Worm (Caenorhabditis elegans) whole organism, L4/young adult: ENCODE measurements around the gene Y105C5B.15.
A peak's percentile ranks its signal among the peaks of the same experiment; 100 is the strongest.

Experiments used
- W03F9.2 ChIP-seq: fragments of 150-350 bp; optimal IDR thresholded peaks from 2 replicates; lab custom pipeline; 2014; ENCODE audit warnings: missing biosample characterization, missing genetic modification characterization
- dao-5 ChIP-seq: sonication (generic microtip); optimal IDR thresholded peaks from 2 replicates; lab custom pipeline; 2016; ENCODE audit warnings: missing genotype, missing genetic modification characterization, moderate library complexity, missing compliant biosample characterization
- him-1 ChIP-seq: sonication (generic microtip); optimal IDR thresholded peaks from 2 replicates; lab custom pipeline; 2016; ENCODE audit warnings: missing genotype, missing genetic modification reagents, missing genetic modification characterization, missing compliant biosample characterization

DNA sequence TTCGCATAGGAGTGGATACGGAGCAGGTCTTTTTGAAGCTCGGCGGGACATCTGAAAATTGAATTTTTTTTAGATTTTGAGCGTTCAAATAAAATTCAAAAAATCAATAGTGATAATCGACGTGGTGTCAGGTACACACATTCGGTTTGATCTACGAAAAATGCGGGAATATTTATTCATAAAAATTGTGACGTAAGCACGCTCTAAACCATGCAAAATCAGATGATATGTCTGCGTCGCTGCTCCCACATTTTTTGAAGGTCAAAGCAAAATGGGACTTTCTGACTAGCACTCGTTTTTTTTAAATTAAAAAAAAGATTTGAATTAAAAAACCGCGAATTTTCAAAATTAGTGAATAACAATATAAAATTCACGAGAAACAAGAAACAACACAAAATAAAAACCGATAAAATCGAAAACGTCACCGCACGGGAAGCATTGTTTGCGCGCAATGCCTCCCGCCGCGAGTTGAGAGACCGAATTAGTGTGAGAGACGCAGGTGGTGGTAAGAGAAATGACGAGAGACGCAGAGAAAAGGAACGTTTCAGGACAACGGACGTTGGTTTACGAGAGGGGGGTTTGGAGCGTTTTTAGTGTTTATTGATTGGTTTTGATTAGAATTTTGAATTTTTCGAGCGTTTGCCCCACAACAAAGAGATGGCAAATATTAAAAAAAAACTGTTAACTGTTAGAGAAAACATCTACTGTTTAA is 32.3 kb downstream of the Y105C5B.15 start, which contains the start of gene Y105C5B.19:
- TF ChIP-seq dao-5 (tag; lab: Kevin White, UChicago) (no peak), W03F9.2 (tag; lab: Kevin White, UChicago) (peak; percentile 40), him-1 (tag; lab: Kevin White, UChicago) (no peak)
